Fruit fly (Drosophila melanogaster): ENCODE results near the gene CG15258.

The CG15258 gene

dm6 chr2L:15314903-15315302 lies 46.5 kb downstream of the CG15258 start (continued):
- TF ChIP-seq az2 (GFP tag; optimal IDR thresholded peaks at IDR 0.05) (no peak), CG9797 (GFP tag; optimal IDR thresholded peaks at IDR 0.05) (no peak), CG4424 (GFP tag; optimal IDR thresholded peaks at IDR 0.05) (no peak), CG10267 (tag; optimal IDR thresholded peaks at IDR 0.05) (peak; percentile 24), croc (GFP tag; conservative IDR thresholded peaks at IDR 0.05) (no peak), CG17361 (GFP tag; IDR thresholded peaks at IDR 0.05) (0 out of 3 replicates have a peak, but pooled peaks have one; percentile 15), Xrp1 (GFP tag; IDR thresholded peaks at IDR 0.05) (peak; percentile 30; the same call in 1 of the 2 replicates), CG14014 (GFP tag; IDR thresholded peaks at IDR 0.05) (no peak), CG2120 (GFP tag; optimal IDR thresholded peaks at IDR 0.05) (no peak), vvl (GFP tag; IDR thresholded peaks at IDR 0.05) (no peak), lola (GFP tag; optimal IDR thresholded peaks at IDR 0.05) (peak in 1 of 3 experiments; percentile 44), cad (GFP tag; optimal IDR thresholded peaks at IDR 0.05) (no peak), CG1603 (tag; optimal IDR thresholded peaks at IDR 0.05) (no peak), HLHmδ (GFP tag; optimal IDR thresholded peaks at IDR 0.05) (no peak), Dll (GFP tag; IDR thresholded peaks at IDR 0.05; ENCODE audit: partially characterized antibody) (no peak), hth (optimal IDR thresholded peaks at IDR 0.05) (no peak), run (tag; optimal IDR thresholded peaks at IDR 0.05) (no peak), CG14050 (GFP tag; IDR thresholded peaks at IDR 0.05) (no peak), otp (GFP tag; IDR thresholded peaks at IDR 0.05) (no peak), Scr (GFP tag; IDR thresholded peaks at IDR 0.05; ENCODE audit: partially characterized antibody) (no peak), CG7963 (GFP tag; IDR thresholded peaks at IDR 0.05; ENCODE audit: partially characterized antibody) (no peak), CG10979 (tag; optimal IDR thresholded peaks at IDR 0.05) (peak; percentile 39), grn (GFP tag; optimal IDR thresholded peaks at IDR 0.05) (no peak), gcm2 (GFP tag; optimal IDR thresholded peaks at IDR 0.05) (no peak), MESR4 (GFP tag; optimal IDR thresholded peaks at IDR 0.05) (no peak), Bdp1 (GFP tag; optimal IDR thresholded peaks at IDR 0.05) (no peak), eyg (GFP tag; optimal IDR thresholded peaks at IDR 0.05) (no peak), CG18262 (tag; optimal IDR thresholded peaks at IDR 0.05) (peak; percentile 51), CG30020 (tag; optimal IDR thresholded peaks at IDR 0.05) (no peak), Hey (tag; optimal IDR thresholded peaks at IDR 0.05) (no peak), Nf-YB (GFP tag; optimal IDR thresholded peaks at IDR 0.05) (no peak), dpn (GFP tag; optimal IDR thresholded peaks at IDR 0.05) (no peak), CG11696 (GFP tag; IDR thresholded peaks at IDR 0.05) (no peak), CG31441 (GFP tag; IDR thresholded peaks at IDR 0.05) (0 out of 2 replicates have a peak, but pooled peaks have one; percentile 17), Antp (GFP tag; optimal IDR thresholded peaks at IDR 0.05) (no peak), CG13775 (GFP tag; optimal IDR thresholded peaks at IDR 0.05) (no peak), phol (tag; optimal IDR thresholded peaks at IDR 0.05) (peak; percentile 4), hb (GFP tag; IDR thresholded peaks at IDR 0.05; ENCODE audit: partially characterized antibody) (no peak), jumu (GFP tag; optimal IDR thresholded peaks at IDR 0.05) (no peak), CG8944 (GFP tag; optimal IDR thresholded peaks at IDR 0.05) (no peak), CG1602 (GFP tag; optimal IDR thresholded peaks at IDR 0.05) (no peak), CG3838 (GFP tag; optimal IDR thresholded peaks at IDR 0.05) (no peak), CG7786 (GFP tag; optimal IDR thresholded peaks at IDR 0.05) (no peak), mirr (GFP tag; optimal IDR thresholded peaks at IDR 0.05) (no peak), slbo (GFP tag; IDR thresholded peaks at IDR 0.05) (no peak), Taf1 (GFP tag; IDR thresholded peaks at IDR 0.05) (no peak), pan (optimal IDR thresholded peaks at IDR 0.05) (no peak), pan (GFP tag; optimal IDR thresholded peaks at IDR 0.05 in 1 of 2, IDR thresholded peaks at IDR 0.05 in 1 of 2) (no peak), CG11398 (GFP tag; optimal IDR thresholded peaks at IDR 0.05) (no peak), Abd-B (GFP tag; optimal IDR thresholded peaks at IDR 0.05) (no peak), Jarid2 (GFP tag; optimal IDR thresholded peaks at IDR 0.05) (no peak), CG9727 (GFP tag; optimal IDR thresholded peaks at IDR 0.05) (peak; percentile 27)
